Fruit fly (Drosophila melanogaster): ENCODE results near the gene CG11594.

DNA sequence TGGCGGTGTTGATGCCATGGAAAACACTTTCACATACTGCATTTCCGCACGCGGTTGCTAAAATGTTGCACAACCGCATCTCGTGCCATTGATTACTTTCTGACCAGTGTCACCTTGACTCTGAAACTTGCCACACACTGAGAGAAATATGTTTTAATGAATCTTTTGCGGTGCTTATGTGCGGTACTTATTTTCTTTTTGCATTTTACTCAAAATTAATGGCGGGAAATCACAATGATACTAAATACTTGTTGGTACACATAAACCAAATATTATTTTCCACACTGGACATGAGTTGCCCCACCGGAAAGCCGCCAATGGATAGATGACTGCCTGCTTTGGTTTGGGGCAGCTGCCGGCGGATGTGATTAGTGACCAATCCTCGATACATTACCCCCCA lies 31.0 kb upstream of the CG11594 start:
- TF ChIP-seq CG34367 (tag; optimal IDR thresholded peaks at IDR 0.05): no peak
- TF ChIP-seq CG15710 (tag; optimal IDR thresholded peaks at IDR 0.05): no peak
- peak; percentile 35 for TF ChIP-seq Ets98B (GFP tag; IDR thresholded peaks at IDR 0.05)
- TF ChIP-seq D1 (tag; optimal IDR thresholded peaks at IDR 0.05): no peak
- no peak for TF ChIP-seq CG12605 (GFP tag; IDR thresholded peaks at IDR 0.05)
- no peak for TF ChIP-seq gl (tag; optimal IDR thresholded peaks at IDR 0.05)
- no peak for TF ChIP-seq Pif1B (GFP tag; optimal IDR thresholded peaks at IDR 0.05)
- TF ChIP-seq CG14655 (GFP tag; optimal IDR thresholded peaks at IDR 0.05): no peak
- no peak for TF ChIP-seq CG13204 (GFP tag; optimal IDR thresholded peaks at IDR 0.05)
- TF ChIP-seq Snoo (tag; optimal IDR thresholded peaks at IDR 0.05): no peak

Measured in whole organism, pupa.